Fruit fly (Drosophila melanogaster) whole organism, embryonic: ENCODE measurements around the gene IntS2.
A peak's percentile ranks its signal among the peaks of the same experiment; 100 is the strongest.

Experiments
- Adf1 ChIP-seq: fragments of 200-800 bp; sonication (Bioruptor generic); IDR thresholded peaks from 2 replicates; pipeline ENCODE4 v1.3.6; 2022; ENCODE audit warnings: missing biosample characterization, missing genetic modification characterization
- B-H1 ChIP-seq: fragments of 200-800 bp; sonication (Bioruptor generic); IDR thresholded peaks from 3 replicates; pipeline ENCODE4 v1.3.6; 2022; ENCODE audit warnings: missing biosample characterization, missing genetic modification characterization
- CG1024 ChIP-seq: fragments of 200-800 bp; sonication (Bioruptor generic); IDR thresholded peaks from 2 replicates; pipeline ENCODE4 v1.3.6; 2022; ENCODE audit warnings: missing biosample characterization, missing genetic modification characterization
- CG12071 ChIP-seq: fragments of 200-800 bp; sonication (Bioruptor generic); optimal IDR thresholded peaks from 3 replicates; lab custom pipeline; 2018; ENCODE audit warnings: missing biosample characterization, mild to moderate bottlenecking, missing genetic modification characterization
- CG12299 ChIP-seq: fragments of 200-800 bp; sonication (Bioruptor generic); optimal IDR thresholded peaks from 2 replicates; lab custom pipeline; 2018; ENCODE audit warnings: missing biosample characterization, mild to moderate bottlenecking, missing genetic modification characterization
- CG13287 ChIP-seq: fragments of 200-800 bp; sonication (Bioruptor generic); IDR thresholded peaks from 2 replicates; pipeline ENCODE4 v1.3.6; 2022; ENCODE audit warnings: missing biosample characterization, missing genetic modification characterization; ENCODE audit not compliant: partially characterized antibody
- CG1602 ChIP-seq: fragments of 200-800 bp; sonication (Bioruptor generic); optimal IDR thresholded peaks from 3 replicates; lab custom pipeline; 2016; ENCODE audit warnings: missing biosample characterization, missing genetic modification characterization
- CG17328 ChIP-seq: fragments of 200-800 bp; sonication (Bioruptor generic); IDR thresholded peaks from 2 replicates; pipeline ENCODE4 v1.3.6; 2022; ENCODE audit warnings: missing biosample characterization, missing genetic modification characterization
- CG17359 ChIP-seq: fragments of 200-800 bp; sonication (Bioruptor generic); optimal IDR thresholded peaks from 3 replicates; lab custom pipeline; 2018; ENCODE audit warnings: missing biosample characterization, mild to moderate bottlenecking, missing genetic modification characterization, moderate library complexity
- CG1832 ChIP-seq: fragments of 200-800 bp; sonication (Bioruptor generic); optimal IDR thresholded peaks from 2 replicates; lab custom pipeline; 2017; ENCODE audit warnings: missing biosample characterization, mild to moderate bottlenecking, missing genetic modification characterization, inconsistent platforms
- CG3065 ChIP-seq: fragments of 200-800 bp; sonication (Bioruptor generic); optimal IDR thresholded peaks from 2 replicates; lab custom pipeline; 2016; ENCODE audit warnings: missing biosample characterization, missing genetic modification characterization
- CG31441 ChIP-seq: fragments of 200-800 bp; sonication (Bioruptor generic); IDR thresholded peaks from 2 replicates; pipeline ENCODE4 v1.3.6; 2022; ENCODE audit warnings: missing biosample characterization, missing genetic modification characterization
- CG4707 ChIP-seq: fragments of 200-800 bp; sonication (Bioruptor generic); optimal IDR thresholded peaks from 2 replicates; lab custom pipeline; 2018; ENCODE audit warnings: missing biosample characterization, mild to moderate bottlenecking, missing genetic modification characterization, moderate library complexity
- CG6654 ChIP-seq: fragments of 200-800 bp; sonication (Bioruptor generic); optimal IDR thresholded peaks from 2 replicates; lab custom pipeline; 2017; ENCODE audit warnings: missing biosample characterization, mild to moderate bottlenecking, missing genetic modification characterization
- CG6765 ChIP-seq: fragments of 200-800 bp; sonication (Bioruptor generic); optimal IDR thresholded peaks from 3 replicates; lab custom pipeline; 2017; ENCODE audit warnings: missing biosample characterization, mild to moderate bottlenecking, missing genetic modification characterization
- CG8478 ChIP-seq: fragments of >200 bp; optimal IDR thresholded peaks from 2 replicates; lab custom pipeline; 2018
- CrebB ChIP-seq: fragments of 200-800 bp; sonication (Bioruptor generic); optimal IDR thresholded peaks from 3 replicates; lab custom pipeline; 2018; ENCODE audit warnings: missing biosample characterization, mild to moderate bottlenecking, missing genetic modification characterization
- D19A ChIP-seq: fragments of 200-800 bp; optimal IDR thresholded peaks from 3 replicates; lab custom pipeline; 2019; ENCODE audit warnings: missing biosample characterization, mild to moderate bottlenecking, missing genetic modification characterization, moderate library complexity
- Ets97D ChIP-seq: fragments of 200-800 bp; sonication (Bioruptor generic); optimal IDR thresholded peaks from 3 replicates; lab custom pipeline; 2016; ENCODE audit warnings: missing biosample characterization, missing genetic modification characterization
- HLH54F ChIP-seq: fragments of 200-800 bp; sonication (Bioruptor generic); optimal IDR thresholded peaks from 3 replicates; lab custom pipeline; 2016; ENCODE audit warnings: missing biosample characterization, missing genetic modification characterization
- Hey ChIP-seq: fragments of 200-800 bp; sonication (Bioruptor generic); optimal IDR thresholded peaks from 3 replicates; lab custom pipeline; 2018; ENCODE audit warnings: missing biosample characterization, mild to moderate bottlenecking, missing genetic modification characterization
- Hmr ChIP-seq: fragments of 200-800 bp; sonication (Bioruptor generic); optimal IDR thresholded peaks from 3 replicates; lab custom pipeline; 2017; ENCODE audit warnings: mild to moderate bottlenecking, missing biosample characterization, missing genetic modification reagents, missing genetic modification characterization
- Lhr ChIP-seq: fragments of 200-800 bp; sonication (Bioruptor generic); optimal IDR thresholded peaks from 3 replicates; lab custom pipeline; 2017; ENCODE audit warnings: mild to moderate bottlenecking, missing biosample characterization, missing genetic modification reagents, missing genetic modification characterization
- Lim3 ChIP-seq: fragments of 200-800 bp; sonication (Bioruptor generic); IDR thresholded peaks from 2 replicates; pipeline ENCODE4 v1.3.6; 2022; ENCODE audit warnings: missing biosample characterization, missing genetic modification characterization
- MBD-R2 ChIP-seq: fragments of 200-800 bp; sonication (Bioruptor generic); IDR thresholded peaks from 2 replicates; pipeline ENCODE4 v1.3.6; 2022; ENCODE audit warnings: missing biosample characterization, missing genetic modification characterization
- MESR4 ChIP-seq: fragments of 200-800 bp; sonication (Bioruptor generic); optimal IDR thresholded peaks from 2 replicates; lab custom pipeline; 2018; ENCODE audit warnings: missing biosample characterization, mild to moderate bottlenecking, missing genetic modification characterization, moderate library complexity
- Med ChIP-seq: fragments of 200-800 bp; sonication (Bioruptor generic); peaks from one replicate; lab custom pipeline; 2016; ENCODE audit warnings: missing biosample characterization, missing genetic modification characterization, mild to moderate bottlenecking, inconsistent platforms, moderate library complexity
- Meics ChIP-seq: fragments of 200-800 bp; sonication (Bioruptor generic); optimal IDR thresholded peaks from 2 replicates; lab custom pipeline; 2017; ENCODE audit warnings: missing biosample characterization, mild to moderate bottlenecking, missing genetic modification characterization
- Mes4 ChIP-seq: fragments of 200-800 bp; sonication (Bioruptor generic); optimal IDR thresholded peaks from 2 replicates; lab custom pipeline; 2016; ENCODE audit warnings: missing biosample characterization, missing genetic modification characterization
- Optix ChIP-seq: fragments of 200-800 bp; sonication (Bioruptor generic); IDR thresholded peaks from 3 replicates; pipeline ENCODE4 v1.3.6; 2022; ENCODE audit warnings: missing biosample characterization, missing genetic modification characterization
- Ptx1 ChIP-seq: fragments of 200-800 bp; sonication (Bioruptor generic); IDR thresholded peaks from 2 replicates; pipeline ENCODE4 v1.3.6; 2022; ENCODE audit warnings: missing biosample characterization, missing genetic modification characterization
- Sox100B ChIP-seq: fragments of 200-800 bp; sonication (Bioruptor generic); optimal IDR thresholded peaks from 3 replicates; lab custom pipeline; 2018; ENCODE audit warnings: missing biosample characterization, mild to moderate bottlenecking, missing genetic modification characterization
- aop ChIP-seq: fragments of 200-800 bp; sonication (Bioruptor generic); IDR thresholded peaks from 2 replicates; pipeline ENCODE4 v1.3.6; 2022; ENCODE audit warnings: missing biosample characterization, missing genetic modification characterization
- ara ChIP-seq: fragments of 200-800 bp; sonication (Bioruptor generic); IDR thresholded peaks from 2 replicates; pipeline ENCODE4 v1.3.6; 2022; ENCODE audit warnings: missing biosample characterization, missing genetic modification characterization
- bsh ChIP-seq, 2 experiments: fragments of 200-800 bp; sonication (Bioruptor generic); optimal IDR thresholded peaks; 2 replicates each; lab custom pipeline; 2017 to 2018; ENCODE audit warnings: mild to moderate bottlenecking in 2 of 2, missing biosample characterization in 2 of 2, missing genetic modification characterization in 2 of 2, moderate library complexity in 1 of 2
- cad ChIP-seq: fragments of >200 bp; optimal IDR thresholded peaks from 2 replicates; lab custom pipeline; 2017; ENCODE audit warnings: missing biosample characterization, missing genetic modification characterization
- chinmo ChIP-seq: fragments of 200-800 bp; sonication (Bioruptor generic); IDR thresholded peaks from 4 replicates; pipeline ENCODE4 v1.3.6; 2022; ENCODE audit warnings: missing biosample characterization, missing genetic modification characterization; ENCODE audit not compliant: partially characterized antibody
- dysf ChIP-seq: fragments of 200-800 bp; sonication (Bioruptor generic); IDR thresholded peaks from 3 replicates; pipeline ENCODE4 v1.3.6; 2022; ENCODE audit warnings: missing biosample characterization, missing genetic modification characterization
- eyg ChIP-seq: fragments of 200-800 bp; sonication (Bioruptor generic); optimal IDR thresholded peaks from 3 replicates; lab custom pipeline; 2016; ENCODE audit warnings: missing biosample characterization, missing genetic modification characterization
- grau ChIP-seq: fragments of 200-800 bp; optimal IDR thresholded peaks from 3 replicates; lab custom pipeline; 2019; ENCODE audit warnings: missing biosample characterization, mild to moderate bottlenecking, missing genetic modification characterization, moderate library complexity
- jigr1 ChIP-seq: fragments of 200-800 bp; sonication (Bioruptor generic); IDR thresholded peaks from 3 replicates; pipeline ENCODE4 v1.3.6; 2022; ENCODE audit warnings: missing biosample characterization, missing genetic modification characterization
- maf-S ChIP-seq: fragments of 200-800 bp; sonication (Bioruptor generic); optimal IDR thresholded peaks from 2 replicates; lab custom pipeline; 2016; ENCODE audit warnings: missing biosample characterization, missing genetic modification characterization
- mirr ChIP-seq: fragments of 200-800 bp; sonication (Bioruptor generic); optimal IDR thresholded peaks from 3 replicates; lab custom pipeline; 2018; ENCODE audit warnings: missing biosample characterization, mild to moderate bottlenecking, missing genetic modification characterization
- pho ChIP-seq: fragments of 200-800 bp; sonication (Bioruptor generic); optimal IDR thresholded peaks from 2 replicates; lab custom pipeline; 2016; ENCODE audit warnings: missing biosample characterization, missing genetic modification characterization
- run ChIP-seq: fragments of 200-800 bp; sonication (Bioruptor generic); optimal IDR thresholded peaks from 3 replicates; lab custom pipeline; 2018; ENCODE audit warnings: missing biosample characterization, mild to moderate bottlenecking, missing genetic modification characterization
- sisA ChIP-seq: fragments of 200-800 bp; sonication (Bioruptor generic); IDR thresholded peaks from 2 replicates; pipeline ENCODE4 v1.3.6; 2022; ENCODE audit warnings: missing biosample characterization, missing genetic modification characterization
- ssp ChIP-seq: fragments of 200-800 bp; sonication (Bioruptor generic); IDR thresholded peaks from 2 replicates; pipeline ENCODE4 v1.3.6; 2022; ENCODE audit warnings: missing biosample characterization, missing genetic modification characterization
- trh ChIP-seq: fragments of 200-800 bp; sonication (Bioruptor generic); optimal IDR thresholded peaks from 2 replicates; lab custom pipeline; 2016; ENCODE audit warnings: missing biosample characterization, missing genetic modification characterization
- unc-4 ChIP-seq: fragments of 200-800 bp; sonication (Bioruptor generic); IDR thresholded peaks from 2 replicates; pipeline ENCODE4 v1.3.6; 2022; ENCODE audit warnings: missing biosample characterization, missing genetic modification characterization; ENCODE audit not compliant: partially characterized antibody
- wek ChIP-seq: fragments of 200-800 bp; sonication (Bioruptor generic); optimal IDR thresholded peaks from 3 replicates; lab custom pipeline; 2018; ENCODE audit warnings: missing biosample characterization, mild to moderate bottlenecking, missing genetic modification characterization, moderate library complexity

IntS2 gene

dm6 chrX:17682745-17683505 is 26.3 kb upstream of the IntS2 start:
- TF ChIP-seq jigr1 (GFP tag; lab: Robert Waterston, UW) (peak; percentile 58; the same call in 1 of the 3 replicates), run (tag; lab: Kevin White, UChicago) (peak; percentile 16), Lim3 (GFP tag; lab: Robert Waterston, UW) (peak; percentile 54; the same call in 1 of the 2 replicates), CG12299 (tag; lab: Kevin White, UChicago) (no peak), Hmr (GFP tag; lab: Kevin White, UChicago) (peak; percentile 13), CG6654 (GFP tag; lab: Kevin White, UChicago) (no peak), Lhr (GFP tag; lab: Kevin White, UChicago) (no peak), chinmo (peak; percentile 61; the same call in 1 of the 4 replicates), CrebB (tag; lab: Kevin White, UChicago) (no peak), CG13287 (no peak; the same call in 1 of the 2 replicates), CG1602 (GFP tag; lab: Kevin White, UChicago) (peak; percentile 59), dysf (GFP tag; lab: Robert Waterston, UW) (peak; percentile 83), Mes4 (GFP tag; lab: Kevin White, UChicago) (no peak), B-H1 (peak; percentile 72), mirr (no peak), pho (peak; percentile 4), CG8478 (lab: Kevin White, UChicago) (no peak), Optix (peak; percentile 88), cad (GFP tag; lab: Kevin White, UChicago) (no peak), aop (peak; percentile 66), maf-S (GFP tag; lab: Kevin White, UChicago) (no peak), sisA (GFP tag; lab: Robert Waterston, UW) (peak; percentile 88), trh (no peak), Hey (tag; lab: Kevin White, UChicago) (no peak), CG6765 (GFP tag; lab: Kevin White, UChicago) (no peak), bsh (GFP tag; optimal IDR thresholded peaks at IDR 0.05; lab: Kevin White, UChicago) (peak; percentile 75 to 88), wek (GFP tag; lab: Kevin White, UChicago) (no peak), eyg (GFP tag; lab: Kevin White, UChicago) (no peak), ssp (GFP tag; lab: Robert Waterston, UW) (peak; percentile 67), grau (peak; percentile 91), CG12071 (peak; percentile 13), Adf1 (GFP tag; lab: Robert Waterston, UW) (peak; percentile 81), D19A (tag; lab: Kevin White, UChicago) (peak; percentile 43), HLH54F (GFP tag; lab: Kevin White, UChicago) (peak; percentile 19), unc-4 (GFP tag; lab: Robert Waterston, UW) (no peak), Med (GFP tag; lab: Kevin White, UChicago) (peak; percentile 83), CG4707 (GFP tag; lab: Kevin White, UChicago) (peak; percentile 26), Ets97D (GFP tag; lab: Kevin White, UChicago) (no peak), CG17328 (GFP tag; lab: Robert Waterston, UW) (peak; percentile 87), Sox100B (GFP tag; lab: Kevin White, UChicago) (peak; percentile 65), ara (GFP tag; lab: Robert Waterston, UW) (peak; percentile 82), CG17359 (tag; lab: Kevin White, UChicago) (peak; percentile 83), MBD-R2 (no peak; the same call in 1 of the 2 replicates), CG1024 (GFP tag; lab: Robert Waterston, UW) (peak; percentile 77), MESR4 (GFP tag; lab: Kevin White, UChicago) (no peak), Meics (GFP tag; lab: Kevin White, UChicago) (peak; percentile 35), CG3065 (no peak), CG31441 (GFP tag; lab: Robert Waterston, UW) (peak; percentile 75), CG1832 (GFP tag; lab: Kevin White, UChicago) (no peak), Ptx1 (GFP tag; lab: Robert Waterston, UW) (peak; percentile 89)
